Fruit fly (Drosophila melanogaster) whole organism, prepupa: ENCODE results near the gene CG43645.

Experiments
- Blimp-1 ChIP-seq: fragments of 200-800 bp; sonication (Bioruptor generic); optimal IDR thresholded peaks from 3 replicates; lab custom pipeline; 2017; ENCODE audit warnings: missing biosample characterization, missing genetic modification characterization, mild to moderate bottlenecking, moderate library complexity, missing genetic modification reagents
- CG11762 ChIP-seq: fragments of 200-800 bp; sonication (Bioruptor generic); optimal IDR thresholded peaks from 3 replicates; lab custom pipeline; 2016; ENCODE audit warnings: missing biosample characterization, missing genetic modification characterization; ENCODE audit not compliant: insufficient read depth
- CG16779 ChIP-seq: fragments of 200-800 bp; sonication (Bioruptor generic); optimal IDR thresholded peaks from 3 replicates; lab custom pipeline; 2017; ENCODE audit warnings: missing biosample characterization, mild to moderate bottlenecking, missing genetic modification characterization
- CG6276 ChIP-seq: fragments of 200-800 bp; sonication (Bioruptor generic); optimal IDR thresholded peaks from 2 replicates; lab custom pipeline; 2017; ENCODE audit warnings: missing biosample characterization, mild to moderate bottlenecking, missing genetic modification characterization
- CG6792 ChIP-seq: fragments of 200-800 bp; sonication (Bioruptor generic); optimal IDR thresholded peaks from 3 replicates; lab custom pipeline; 2016; ENCODE audit warnings: missing biosample characterization, missing genetic modification characterization
- CG8319 ChIP-seq: fragments of 200-800 bp; sonication (Bioruptor generic); optimal IDR thresholded peaks from 3 replicates; lab custom pipeline; 2016; ENCODE audit warnings: missing biosample characterization, missing genetic modification characterization
- CG8632 ChIP-seq: fragments of 200-800 bp; sonication (Bioruptor generic); optimal IDR thresholded peaks from 3 replicates; lab custom pipeline; 2016; ENCODE audit warnings: missing biosample characterization, missing genetic modification characterization
- Eip93F ChIP-seq: fragments of 200-800 bp; sonication (Bioruptor generic); optimal IDR thresholded peaks from 2 replicates; lab custom pipeline; 2016; ENCODE audit warnings: missing biosample characterization, mild to moderate bottlenecking, missing genetic modification characterization
- Ets21C ChIP-seq: fragments of 200-800 bp; sonication (Bioruptor generic); optimal IDR thresholded peaks from 3 replicates; lab custom pipeline; 2016; ENCODE audit warnings: missing biosample characterization, missing genetic modification characterization
- Gug ChIP-seq: fragments of 200-800 bp; sonication (Bioruptor generic); IDR thresholded peaks from 2 replicates; pipeline ENCODE4 v1.3.6; 2022; ENCODE audit warnings: missing biosample characterization, missing genetic modification characterization
- Met ChIP-seq: fragments of 200-800 bp; sonication (Bioruptor generic); optimal IDR thresholded peaks from 3 replicates; lab custom pipeline; 2016; ENCODE audit warnings: missing biosample characterization, missing genetic modification characterization
- achi ChIP-seq: fragments of 200-800 bp; sonication (Bioruptor generic); optimal IDR thresholded peaks from 3 replicates; lab custom pipeline; 2016; ENCODE audit warnings: missing biosample characterization, missing genetic modification characterization
- cyc ChIP-seq: fragments of 200-800 bp; sonication (Bioruptor generic); optimal IDR thresholded peaks from 3 replicates; lab custom pipeline; 2016; ENCODE audit warnings: missing biosample characterization, missing genetic modification characterization
- dac ChIP-seq: fragments of 200-800 bp; sonication (Bioruptor generic); optimal IDR thresholded peaks from 2 replicates; lab custom pipeline; 2017; ENCODE audit warnings: missing biosample characterization, mild to moderate bottlenecking, missing genetic modification characterization
- fkh ChIP-seq: fragments of 200-800 bp; sonication (Bioruptor generic); optimal IDR thresholded peaks from 3 replicates; lab custom pipeline; 2017; ENCODE audit warnings: missing biosample characterization, mild to moderate bottlenecking, missing genetic modification characterization, moderate library complexity
- lz ChIP-seq: fragments of 200-800 bp; sonication (Bioruptor generic); optimal IDR thresholded peaks from 3 replicates; lab custom pipeline; 2016; ENCODE audit warnings: missing biosample characterization, missing genetic modification characterization
- net ChIP-seq: fragments of 200-800 bp; sonication (Bioruptor generic); optimal IDR thresholded peaks from 3 replicates; lab custom pipeline; 2016; ENCODE audit warnings: missing biosample characterization, missing genetic modification characterization
- svp ChIP-seq: fragments of 200-800 bp; sonication (Bioruptor generic); peaks from one replicate; lab custom pipeline; 2016; ENCODE audit warnings: missing biosample characterization, missing genetic modification characterization
- topi ChIP-seq: fragments of 200-800 bp; sonication (Bioruptor generic); optimal IDR thresholded peaks from 3 replicates; lab custom pipeline; 2016; ENCODE audit warnings: missing biosample characterization, missing genetic modification characterization

The CG43645 gene

dm6 chr2L:17532134-17532533 is 46.6 kb downstream of the CG43645 start, which contains the start of gene CG15145:
CG15145 (minus strand) TSS chr2L:17532234.
- TF ChIP-seq CG6276 (no peak), CG16779 (no peak), CG6792 (GFP tag; lab: Kevin White, UChicago) (no peak), CG8319 (GFP tag; lab: Kevin White, UChicago) (no peak), Blimp-1 (no peak), net (no peak)
- TF ChIP-seq, all 60 proteins: peak for 0

DNA sequence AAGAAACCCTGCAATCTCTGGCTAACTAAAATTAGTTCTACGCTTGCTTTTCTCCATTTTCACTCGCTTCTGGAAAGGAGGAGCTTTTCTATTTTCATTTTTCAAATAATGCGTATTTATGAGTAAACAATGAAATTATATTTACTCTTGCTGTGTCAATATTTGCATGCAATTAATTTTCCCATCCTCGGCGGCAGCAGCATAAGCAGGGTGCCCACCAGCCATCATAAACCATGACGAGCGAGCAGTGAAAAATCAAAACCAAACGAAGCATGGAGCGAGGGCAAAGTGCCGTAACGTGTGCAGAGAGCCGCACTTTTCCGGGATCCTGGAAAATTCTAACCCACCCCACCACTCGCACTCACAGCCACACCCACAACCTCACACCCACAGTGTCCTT is 48.2 kb downstream of the CG43645 start:
- no peak for TF ChIP-seq cyc (GFP tag; lab: Kevin White, UChicago)
- no peak for TF ChIP-seq dac (GFP tag; lab: Kevin White, UChicago)
- no peak for TF ChIP-seq svp (GFP tag; lab: Kevin White, UChicago)
- TF ChIP-seq CG8632 (GFP tag; lab: Kevin White, UChicago) = no peak
- TF ChIP-seq Eip93F (GFP tag; lab: Kevin White, UChicago) = no peak
- no peak for TF ChIP-seq Met (GFP tag; lab: Kevin White, UChicago)
- no peak for TF ChIP-seq Ets21C (GFP tag; lab: Kevin White, UChicago)
- no peak for TF ChIP-seq fkh (GFP tag; lab: Kevin White, UChicago)
- no peak for TF ChIP-seq lz (GFP tag; lab: Kevin White, UChicago)
- no peak for TF ChIP-seq CG6792 (GFP tag; lab: Kevin White, UChicago)
- no peak for TF ChIP-seq CG11762 (GFP tag; lab: Kevin White, UChicago)
- no peak for TF ChIP-seq achi
- TF ChIP-seq topi (GFP tag; lab: Kevin White, UChicago) = no peak
- no peak for TF ChIP-seq CG16779
- no peak for TF ChIP-seq Gug
